Worm (Caenorhabditis elegans): Measurements from ENCODE around the gene Y69A2AR.16.

DNA sequence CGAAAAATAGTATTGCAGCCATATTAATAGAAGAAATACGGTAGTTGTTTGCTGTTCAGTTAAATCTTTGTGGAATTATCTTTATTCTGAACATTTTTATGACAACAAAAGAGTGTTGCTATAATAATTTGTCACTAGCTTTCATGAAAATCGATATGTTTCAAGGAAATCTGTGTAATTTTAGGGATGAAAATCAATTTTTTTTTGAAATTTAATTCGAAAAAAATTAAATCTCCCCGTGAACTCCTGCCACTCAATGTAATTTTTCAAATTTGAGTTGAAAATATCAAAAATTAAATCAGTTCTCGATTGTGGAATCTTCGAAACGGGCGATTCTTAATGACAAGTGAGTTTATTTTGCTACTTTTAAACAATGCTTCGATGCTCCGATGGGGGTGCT lies 63.8 kb downstream of the Y69A2AR.16 start, which contains the start of gene Y69A2AR.46:
- TF ChIP-seq skn-1 (tag; optimal IDR thresholded peaks at IDR 0.05) (no peak), lir-3 (tag; optimal IDR thresholded peaks at IDR 0.05) (no peak), pha-4 (GFP tag; IDR thresholded peaks at IDR 0.05) (no peak), pha-4 (tag; optimal IDR thresholded peaks at IDR 0.05) (no peak), mxl-3 (GFP tag; optimal IDR thresholded peaks at IDR 0.05) (no peak), nhr-11 (tag; optimal IDR thresholded peaks at IDR 0.05) (no peak), ztf-11 (tag; optimal IDR thresholded peaks at IDR 0.05) (no peak), nhr-237 (tag; optimal IDR thresholded peaks at IDR 0.05) (no peak), fos-1 (tag; optimal IDR thresholded peaks at IDR 0.05) (no peak), lsy-2 (tag; optimal IDR thresholded peaks at IDR 0.05) (no peak), nhr-10 (tag; optimal IDR thresholded peaks at IDR 0.05) (no peak), lin-39 (tag; optimal IDR thresholded peaks at IDR 0.05) (no peak)
